Fruit fly (Drosophila melanogaster) whole organism: Measurements from ENCODE around the gene CG42523.

Experiments
- CG8478 ChIP-seq: fragments of >200 bp; optimal IDR thresholded peaks from 2 replicates; lab custom pipeline; 2018; ENCODE audit warnings: inconsistent platforms
- Dll ChIP-seq: fragments of >200 bp; optimal IDR thresholded peaks from 2 replicates; lab custom pipeline; 2017
- EcR ChIP-seq, 2 experiments: fragments of >200 bp; optimal IDR thresholded peaks; 2 replicates each; lab custom pipeline; 2017; ENCODE audit warnings: missing biosample characterization in 2 of 2, missing genetic modification characterization in 2 of 2, missing genetic modification reagents in 2 of 2
- pan ChIP-seq: fragments of >200 bp; optimal IDR thresholded peaks from 2 replicates; lab custom pipeline; 2017
- psq ChIP-seq: fragments of >200 bp; optimal IDR thresholded peaks from 2 replicates; lab custom pipeline; 2017
- usp ChIP-seq: fragments of >200 bp; optimal IDR thresholded peaks from 2 replicates; lab custom pipeline; 2017; ENCODE audit warnings: missing biosample characterization, missing genetic modification characterization, mixed read lengths

CG42523 gene

DNA sequence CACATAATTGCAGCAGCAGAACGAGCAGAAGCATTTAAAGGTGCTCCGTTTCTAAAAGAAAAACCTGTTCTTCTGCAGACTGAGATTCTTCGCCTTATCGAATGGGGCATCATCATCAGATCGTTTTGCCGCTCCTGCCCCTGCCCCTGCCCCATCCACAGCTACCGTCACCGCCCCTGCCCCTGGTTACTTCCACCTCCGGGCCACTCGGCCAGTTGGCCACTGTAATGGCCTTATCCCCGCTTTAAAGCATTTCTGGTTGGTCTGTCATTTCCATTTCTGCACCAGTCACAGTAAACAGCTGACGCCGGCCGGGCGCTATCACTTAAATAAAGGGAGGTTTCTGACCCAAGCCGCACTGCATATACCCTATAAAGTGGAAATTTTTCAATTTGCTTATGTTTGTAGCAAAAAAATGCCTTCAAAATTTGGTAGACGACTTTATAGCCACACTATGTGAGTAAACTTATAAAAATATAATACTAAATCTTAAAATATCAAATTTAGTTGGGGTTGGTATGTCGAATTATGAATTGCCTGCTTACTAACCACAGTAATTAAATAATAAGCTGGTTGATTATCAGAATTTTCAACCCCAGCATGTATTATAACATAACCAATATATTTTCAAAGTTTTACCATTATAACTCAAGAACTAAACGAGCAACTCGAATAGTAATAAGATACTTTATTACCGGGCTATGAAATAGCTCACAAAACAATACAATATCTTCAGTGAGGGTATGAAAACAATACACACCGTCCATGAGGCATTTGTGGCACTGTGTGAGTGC, 48.2 kb downstream of the CG42523 start:
- TF ChIP-seq EcR (GFP tag; optimal IDR thresholded peaks at IDR 0.05; lab: Kevin White, UChicago) (peak in 1 of 2 experiments; percentile 28), CG8478 (no peak), Dll (lab: Kevin White, UChicago) (peak; percentile 58)

DNA sequence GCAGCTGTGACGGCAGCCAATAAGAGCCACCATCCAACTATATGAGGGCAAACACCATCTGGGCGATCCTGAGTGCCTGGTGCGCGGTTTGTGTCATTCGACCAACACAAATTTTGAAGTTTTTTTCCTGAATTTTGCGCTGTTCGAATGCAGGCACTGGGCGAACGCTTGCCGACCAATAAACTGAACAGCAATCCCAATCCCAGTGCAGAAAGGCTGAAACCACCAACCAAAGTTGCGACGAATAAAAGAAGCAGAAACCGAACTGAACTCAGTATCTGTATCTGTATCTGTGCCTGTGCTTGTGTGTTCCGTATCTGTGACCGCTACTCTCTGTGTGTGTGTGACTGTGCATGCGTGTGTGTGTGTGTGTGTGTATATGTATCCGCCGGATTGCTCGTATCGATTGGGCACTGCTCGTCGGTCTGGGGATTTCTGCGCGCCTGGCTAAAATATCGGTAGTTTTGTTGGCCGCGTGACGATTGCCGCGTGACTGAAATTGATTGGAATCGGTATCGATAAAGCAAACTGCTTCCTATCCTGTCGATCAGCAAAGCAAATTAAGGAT, 48.9 kb downstream of the CG42523 start:
- peak in 1 of 2 experiments; percentile 46 for TF ChIP-seq EcR (GFP tag; optimal IDR thresholded peaks at IDR 0.05; lab: Kevin White, UChicago)
- TF ChIP-seq CG8478: peak; percentile 89
- TF ChIP-seq Dll (lab: Kevin White, UChicago): no peak
- TF ChIP-seq psq (lab: Kevin White, UChicago): no peak
- no peak for TF ChIP-seq usp (GFP tag; lab: Kevin White, UChicago)

DNA sequence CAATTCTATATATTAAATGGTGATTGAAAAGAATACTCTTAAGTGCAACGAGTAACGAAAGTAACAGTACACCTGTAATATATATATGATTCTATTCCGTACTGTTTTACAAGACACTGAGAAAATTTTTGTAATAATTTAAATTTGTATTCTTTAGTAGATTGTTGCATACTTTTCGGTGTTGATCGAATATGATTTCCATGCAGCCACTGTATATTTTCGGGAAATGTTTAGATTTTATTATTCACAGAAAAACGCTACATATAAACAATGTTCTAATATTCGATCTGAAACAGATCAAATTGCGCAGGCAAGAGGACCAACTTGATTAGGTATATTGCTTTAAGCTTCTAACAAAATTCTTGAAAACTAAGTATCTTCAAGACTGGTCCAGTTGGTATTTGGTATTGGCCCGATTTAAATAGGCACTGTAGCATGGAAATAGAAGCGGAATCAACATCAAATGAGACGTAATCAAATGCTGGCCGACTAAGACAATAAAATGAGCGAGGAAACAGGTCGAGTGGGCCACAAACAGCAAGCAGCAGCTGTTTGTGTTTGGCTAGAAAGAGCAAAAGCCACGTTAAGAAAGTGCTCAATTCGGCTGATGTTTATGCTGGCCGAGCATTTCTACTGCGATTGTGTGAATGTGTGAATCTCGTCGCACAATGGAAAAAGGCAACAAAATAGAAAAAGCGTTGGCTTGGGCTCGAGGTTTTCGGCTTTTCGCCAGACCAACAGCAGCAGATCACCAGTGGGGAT, 49.7 kb downstream of the CG42523 start, which contains the start of gene CG15629:
Gene CG15629, plus strand, starts transcription at position 749 of the 762 bp plus-strand sequence.
- TF ChIP-seq pan (lab: Kevin White, UChicago) (no peak), CG8478 (no peak), EcR (GFP tag; optimal IDR thresholded peaks at IDR 0.05; lab: Kevin White, UChicago) (no peak), psq (lab: Kevin White, UChicago) (no peak), usp (GFP tag; lab: Kevin White, UChicago) (no peak), Dll (lab: Kevin White, UChicago) (no peak)

DNA sequence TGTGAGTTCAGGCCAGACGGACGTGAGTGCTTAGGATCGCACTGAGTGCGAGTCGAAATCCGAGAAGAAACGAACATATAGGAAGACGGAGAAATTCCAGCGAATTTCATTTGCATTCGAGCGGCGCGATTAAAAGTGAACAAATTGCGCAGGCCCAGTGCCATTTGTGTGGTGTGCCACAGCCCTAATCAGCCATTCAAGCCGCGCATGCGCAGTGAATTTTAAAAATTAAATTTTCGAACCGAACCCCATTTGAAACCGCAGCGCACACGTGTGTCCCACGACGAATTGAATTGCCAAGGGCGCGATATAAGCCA, 50.3 kb downstream of the CG42523 start:
- no peak for TF ChIP-seq CG8478
- no peak for TF ChIP-seq EcR (GFP tag; optimal IDR thresholded peaks at IDR 0.05; lab: Kevin White, UChicago)
- TF ChIP-seq usp (GFP tag; lab: Kevin White, UChicago): no peak
- no peak for TF ChIP-seq Dll (lab: Kevin White, UChicago)
- TF ChIP-seq psq (lab: Kevin White, UChicago): no peak
- no peak for TF ChIP-seq pan (lab: Kevin White, UChicago)
